Worm (Caenorhabditis elegans) whole organism, L2 larva: Measurements from ENCODE around the gene ZK381.62.

Experiments used
- R02D3.7 ChIP-seq: fragments of 150-350 bp; optimal IDR thresholded peaks from 2 replicates; lab custom pipeline; 2014; ENCODE audit warnings: missing biosample characterization, missing genetic modification characterization
- Y55F3AM.14 ChIP-seq: fragments of 200-800 bp; sonication (Bioruptor generic); optimal IDR thresholded peaks from 2 replicates; lab custom pipeline; 2018; ENCODE audit warnings: mild to moderate bottlenecking, missing genetic modification characterization, missing compliant biosample characterization
- ZK546.5 ChIP-seq: sonication (generic microtip); optimal IDR thresholded peaks from 2 replicates; lab custom pipeline; 2017; ENCODE audit warnings: missing biosample characterization, missing genetic modification characterization
- alr-1 ChIP-seq: fragments of 150-350 bp; optimal IDR thresholded peaks from 2 replicates; lab custom pipeline; 2014; ENCODE audit warnings: missing biosample characterization, missing genetic modification characterization
- aly-2 ChIP-seq: fragments of 150-350 bp; optimal IDR thresholded peaks from 2 replicates; lab custom pipeline; 2014; ENCODE audit warnings: missing biosample characterization, missing genetic modification characterization
- ceh-82 ChIP-seq: fragments of 150-350 bp; optimal IDR thresholded peaks from 2 replicates; lab custom pipeline; 2014; ENCODE audit warnings: missing biosample characterization, missing genetic modification characterization
- crh-2 ChIP-seq: sonication (generic microtip); optimal IDR thresholded peaks from 2 replicates; lab custom pipeline; 2017; ENCODE audit warnings: missing biosample characterization, missing genetic modification characterization
- dmd-4 ChIP-seq: sonication (generic microtip); optimal IDR thresholded peaks from 2 replicates; lab custom pipeline; 2017; ENCODE audit warnings: missing biosample characterization, missing genetic modification characterization
- egl-27 ChIP-seq: sonication (generic microtip); optimal IDR thresholded peaks from 3 replicates; lab custom pipeline; 2017; ENCODE audit warnings: missing biosample characterization, missing genetic modification reagents, missing genetic modification characterization
- elt-1 ChIP-seq: fragments of 150-350 bp; optimal IDR thresholded peaks from 2 replicates; lab custom pipeline; 2014; ENCODE audit warnings: missing biosample characterization, missing genetic modification characterization
- elt-3 ChIP-seq: sonication (generic microtip); optimal IDR thresholded peaks from 2 replicates; lab custom pipeline; 2017; ENCODE audit warnings: missing biosample characterization, missing genetic modification characterization
- fos-1 ChIP-seq: fragments of 150-350 bp; optimal IDR thresholded peaks from 2 replicates; lab custom pipeline; 2014; ENCODE audit warnings: missing biosample characterization, missing genetic modification characterization
- gmeb-1 ChIP-seq: fragments of 150-350 bp; optimal IDR thresholded peaks from 2 replicates; lab custom pipeline; 2014; ENCODE audit warnings: missing biosample characterization, missing genetic modification characterization
- lin-13 ChIP-seq: fragments of 150-350 bp; optimal IDR thresholded peaks from 2 replicates; lab custom pipeline; 2014; ENCODE audit warnings: missing biosample characterization, missing genetic modification reagents, missing genetic modification characterization
- lin-39 ChIP-seq: fragments of 150-350 bp; optimal IDR thresholded peaks from 2 replicates; lab custom pipeline; 2014; ENCODE audit warnings: missing biosample characterization, missing genetic modification reagents, missing genetic modification characterization
- mab-5 ChIP-seq: fragments of 150-350 bp; optimal IDR thresholded peaks from 2 replicates; lab custom pipeline; 2014; ENCODE audit warnings: missing biosample characterization, missing genetic modification characterization
- mbf-1 ChIP-seq: sonication (generic microtip); optimal IDR thresholded peaks from 2 replicates; lab custom pipeline; 2017; ENCODE audit warnings: missing biosample characterization, missing genetic modification characterization
- nhr-10 ChIP-seq: sonication (generic microtip); optimal IDR thresholded peaks from 2 replicates; lab custom pipeline; 2017; ENCODE audit warnings: missing biosample characterization, missing genetic modification characterization
- nhr-12 ChIP-seq: fragments of 150-350 bp; optimal IDR thresholded peaks from 2 replicates; lab custom pipeline; 2014; ENCODE audit warnings: missing biosample characterization, missing genetic modification characterization
- nhr-129 ChIP-seq: fragments of 150-350 bp; optimal IDR thresholded peaks from 2 replicates; lab custom pipeline; 2014; ENCODE audit warnings: missing biosample characterization, missing genetic modification characterization
- nhr-21 ChIP-seq: fragments of 150-350 bp; optimal IDR thresholded peaks from 2 replicates; lab custom pipeline; 2014; ENCODE audit warnings: missing biosample characterization, missing genetic modification characterization
- nhr-23 ChIP-seq: fragments of 150-350 bp; optimal IDR thresholded peaks from 2 replicates; lab custom pipeline; 2014; ENCODE audit warnings: missing biosample characterization, missing genetic modification reagents, missing genetic modification characterization
- nhr-237 ChIP-seq: fragments of 150-350 bp; optimal IDR thresholded peaks from 2 replicates; lab custom pipeline; 2014; ENCODE audit warnings: missing biosample characterization, missing genetic modification characterization
- nhr-6 ChIP-seq: fragments of 150-350 bp; optimal IDR thresholded peaks from 2 replicates; lab custom pipeline; 2014; ENCODE audit warnings: missing biosample characterization, missing genetic modification characterization
- nhr-77 ChIP-seq: fragments of 150-350 bp; optimal IDR thresholded peaks from 2 replicates; lab custom pipeline; 2014; ENCODE audit warnings: missing biosample characterization, missing genetic modification characterization
- peb-1 ChIP-seq: fragments of 150-350 bp; optimal IDR thresholded peaks from 2 replicates; lab custom pipeline; 2014; ENCODE audit warnings: missing biosample characterization, missing genetic modification characterization
- sem-4 ChIP-seq: fragments of 150-350 bp; optimal IDR thresholded peaks from 2 replicates; lab custom pipeline; 2014; ENCODE audit warnings: missing biosample characterization, missing genetic modification reagents, missing genetic modification characterization
- skn-1 ChIP-seq: sonication (generic microtip); optimal IDR thresholded peaks from 2 replicates; lab custom pipeline; 2017; ENCODE audit warnings: missing biosample characterization, missing genetic modification characterization
- sma-3 ChIP-seq: sonication (generic microtip); optimal IDR thresholded peaks from 2 replicates; lab custom pipeline; 2016; ENCODE audit warnings: missing genetic modification reagents, missing genetic modification characterization, missing compliant biosample characterization
- unc-39 ChIP-seq: fragments of 150-350 bp; optimal IDR thresholded peaks from 2 replicates; lab custom pipeline; 2014; ENCODE audit warnings: missing biosample characterization, missing genetic modification characterization
- unc-55 ChIP-seq: fragments of 150-350 bp; sonication (generic microtip); optimal IDR thresholded peaks from 3 replicates; lab custom pipeline; 2014; ENCODE audit warnings: missing biosample characterization, missing genetic modification reagents, missing genetic modification characterization
- zag-1 ChIP-seq: fragments of 150-350 bp; optimal IDR thresholded peaks from 2 replicates; lab custom pipeline; 2014; ENCODE audit warnings: missing biosample characterization, missing genetic modification characterization
- ztf-1 ChIP-seq: fragments of 200-800 bp; sonication (Bioruptor generic); conservative IDR thresholded peaks from 2 replicates; pipeline ENCODE4 v1.3.6; 2022; ENCODE audit warnings: missing genetic modification characterization, missing compliant biosample characterization
- ztf-4 ChIP-seq: fragments of 150-350 bp; optimal IDR thresholded peaks from 2 replicates; lab custom pipeline; 2014; ENCODE audit warnings: missing biosample characterization, missing genetic modification characterization

Gene ZK381.62

DNA sequence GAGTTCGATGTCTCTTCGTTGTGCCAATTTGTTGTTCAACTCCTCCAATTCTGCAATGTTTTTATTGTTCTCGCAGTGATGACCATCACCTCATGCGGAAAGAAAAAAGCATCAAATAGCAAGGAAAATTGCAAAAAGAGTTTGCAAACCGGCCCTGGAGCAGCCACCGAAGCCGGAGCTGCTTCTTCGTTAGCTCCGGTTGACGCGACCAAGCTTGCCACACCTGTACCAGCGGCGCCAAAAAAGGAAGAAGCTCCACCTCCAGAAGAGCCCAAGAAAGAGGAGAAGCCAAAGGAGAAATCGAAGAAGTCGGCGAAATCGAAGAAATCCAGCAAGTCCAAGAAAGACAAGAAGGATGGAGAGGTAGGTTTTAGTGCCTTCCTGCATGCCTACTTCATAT, 39.1 kb upstream of the ZK381.62 start:
- no peak for TF ChIP-seq ZK546.5
- TF ChIP-seq unc-39 (tag; lab: Kevin White, UChicago), result no peak
- TF ChIP-seq egl-27 (tag; lab: Kevin White, UChicago), result no peak
- TF ChIP-seq dmd-4 (tag; lab: Kevin White, UChicago), result no peak
- no peak for TF ChIP-seq elt-3 (tag; lab: Kevin White, UChicago)
- TF ChIP-seq crh-2, result no peak
- no peak for TF ChIP-seq nhr-6 (tag; lab: Kevin White, UChicago)
- no peak for TF ChIP-seq lin-39 (tag; lab: Kevin White, UChicago)
- no peak for TF ChIP-seq lin-13
- TF ChIP-seq zag-1 (tag; lab: Kevin White, UChicago), result no peak
- no peak for TF ChIP-seq Y55F3AM.14
- TF ChIP-seq nhr-23 (tag; lab: Kevin White, UChicago), result no peak
- no peak for TF ChIP-seq nhr-21 (tag; lab: Kevin White, UChicago)

DNA sequence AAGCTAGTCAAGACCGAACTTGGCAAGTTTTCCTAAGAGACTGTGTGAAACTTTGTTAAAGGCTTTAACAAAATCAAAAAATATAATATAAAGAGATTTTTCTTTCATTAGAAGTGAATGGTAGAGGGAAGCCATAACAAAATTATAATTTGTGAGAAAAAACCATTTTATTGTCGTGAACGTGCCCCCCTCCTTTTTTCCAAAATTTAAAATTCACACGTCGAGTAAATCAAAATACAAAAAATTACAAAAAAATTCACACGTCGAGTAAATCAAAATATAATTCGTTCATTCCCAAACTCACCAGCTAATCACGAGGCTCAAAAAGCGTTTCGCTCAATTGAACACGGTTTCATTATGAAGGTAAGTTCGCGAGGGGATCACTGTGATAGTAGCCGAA, 38.4 kb upstream of the ZK381.62 start, which contains the start of gene C25A8.2:
Gene C25A8.2, plus strand, starts transcription at position 301 of the 400 bp plus-strand sequence.
- TF ChIP-seq crh-2, result no peak
- no peak for TF ChIP-seq elt-3 (tag; lab: Kevin White, UChicago)
- no peak for TF ChIP-seq dmd-4 (tag; lab: Kevin White, UChicago)

DNA sequence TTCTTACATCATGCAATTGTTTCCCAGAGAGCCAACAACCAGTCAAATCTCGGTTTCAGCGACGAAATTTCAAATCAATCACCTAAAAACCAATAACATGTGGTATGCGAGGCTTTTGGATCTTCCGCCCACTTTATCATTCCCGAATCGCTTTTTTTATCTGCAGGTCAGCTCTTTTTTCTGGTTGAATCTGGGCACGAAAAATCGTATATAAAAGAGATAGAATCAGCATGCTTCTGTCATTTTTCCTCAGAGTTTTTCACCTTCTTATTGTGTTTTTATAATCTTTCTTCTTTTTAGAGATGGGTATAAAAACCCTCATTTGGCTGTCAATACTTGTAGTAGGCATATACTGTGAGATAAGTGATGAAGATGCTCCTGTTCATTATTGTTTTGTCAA, 32.2 kb upstream of the ZK381.62 start, which contains the start of gene cht-3:
Gene cht-3, plus strand, starts transcription at position 301 of the 400 bp plus-strand sequence.
- TF ChIP-seq nhr-12 (tag; lab: Kevin White, UChicago), result no peak
- TF ChIP-seq R02D3.7, result no peak
- TF ChIP-seq ceh-82 (tag; lab: Kevin White, UChicago), result no peak
- TF ChIP-seq sem-4 (tag; lab: Kevin White, UChicago), result no peak
- TF ChIP-seq peb-1, result no peak
- TF ChIP-seq skn-1 (tag; lab: Kevin White, UChicago), result no peak
- no peak for TF ChIP-seq nhr-77 (tag; lab: Kevin White, UChicago)
- no peak for TF ChIP-seq gmeb-1 (tag; lab: Kevin White, UChicago)
- TF ChIP-seq sma-3 (GFP tag; lab: Kevin White, UChicago), result no peak
- TF ChIP-seq ZK546.5, result no peak
- TF ChIP-seq fos-1 (tag; lab: Kevin White, UChicago), result no peak
- no peak for TF ChIP-seq dmd-4 (tag; lab: Kevin White, UChicago)
- no peak for TF ChIP-seq mab-5 (tag; lab: Kevin White, UChicago)
- TF ChIP-seq crh-2, result no peak
- TF ChIP-seq mbf-1 (tag; lab: Kevin White, UChicago), result no peak

DNA sequence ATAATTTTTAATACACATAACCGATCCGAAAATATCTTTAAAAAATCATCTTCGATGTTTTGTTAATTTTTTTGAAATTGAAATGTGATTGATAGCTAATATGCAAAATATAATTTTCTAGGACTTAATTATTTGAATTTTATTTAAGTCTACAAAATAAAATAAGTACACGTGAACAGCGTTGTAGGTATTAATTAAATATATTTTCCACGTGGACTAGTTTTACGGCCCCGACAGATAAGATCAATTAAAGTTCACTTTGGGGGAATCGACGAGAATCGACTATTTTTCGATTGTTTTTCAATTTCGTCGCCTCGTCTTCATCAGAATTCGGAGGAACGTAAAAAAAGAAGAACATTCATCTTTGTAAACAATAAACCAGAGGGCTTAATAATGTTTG, 28.1 kb upstream of the ZK381.62 start, which contains the start of gene C25A8.5:
Gene C25A8.5, plus strand, starts transcription at position 301 of the 400 bp plus-strand sequence.
- TF ChIP-seq unc-55, result no peak
- no peak for TF ChIP-seq egl-27 (tag; lab: Kevin White, UChicago)
- no peak for TF ChIP-seq mbf-1 (tag; lab: Kevin White, UChicago)
- TF ChIP-seq nhr-12 (tag; lab: Kevin White, UChicago), result no peak
- no peak for TF ChIP-seq nhr-237 (tag; lab: Kevin White, UChicago)
- TF ChIP-seq elt-3 (tag; lab: Kevin White, UChicago), result no peak
- no peak for TF ChIP-seq unc-39 (tag; lab: Kevin White, UChicago)

DNA sequence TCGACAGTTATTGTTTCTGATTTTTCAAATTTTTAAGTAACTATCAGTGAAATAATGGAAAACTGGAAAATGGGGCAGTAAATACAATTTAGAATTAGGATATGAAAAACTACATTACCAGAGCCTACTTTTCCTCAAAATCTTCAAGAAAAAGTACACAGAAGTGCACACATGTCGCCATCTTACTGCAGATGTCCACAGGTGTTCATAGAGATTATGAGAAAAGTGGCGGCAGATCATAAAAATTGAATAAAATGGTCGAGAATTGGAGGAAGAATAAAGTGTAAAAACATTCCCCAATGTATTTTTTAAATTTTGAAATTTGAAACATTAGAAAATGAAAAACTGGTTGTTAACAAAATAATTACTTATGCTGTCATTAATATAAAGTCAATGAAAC, 26.8 kb upstream of the ZK381.62 start:
- TF ChIP-seq nhr-21 (tag; lab: Kevin White, UChicago), result no peak
- no peak for TF ChIP-seq alr-1 (tag; lab: Kevin White, UChicago)
- no peak for TF ChIP-seq elt-1 (tag; lab: Kevin White, UChicago)
- no peak for TF ChIP-seq nhr-129 (tag; lab: Kevin White, UChicago)
- no peak for TF ChIP-seq ztf-4
- no peak for TF ChIP-seq zag-1 (tag; lab: Kevin White, UChicago)
- no peak for TF ChIP-seq aly-2 (tag; lab: Kevin White, UChicago)
- no peak for TF ChIP-seq sem-4 (tag; lab: Kevin White, UChicago)
- TF ChIP-seq nhr-10 (tag; lab: Kevin White, UChicago), result no peak
- no peak for TF ChIP-seq sma-3 (GFP tag; lab: Kevin White, UChicago)
- no peak for TF ChIP-seq mbf-1 (tag; lab: Kevin White, UChicago)
- no peak for TF ChIP-seq skn-1 (tag; lab: Kevin White, UChicago)
- no peak for TF ChIP-seq crh-2
- no peak for TF ChIP-seq unc-39 (tag; lab: Kevin White, UChicago)
- no peak for TF ChIP-seq egl-27 (tag; lab: Kevin White, UChicago)
- no peak for TF ChIP-seq ztf-1 (GFP tag; lab: Robert Waterston, UW)
